Worm (Caenorhabditis elegans) whole organism, L4 larva: Measurements from ENCODE around the gene F35C11.7.

Source experiments
- ZK546.5 ChIP-seq, 2 experiments: sonication (generic microtip); optimal IDR thresholded peaks; 2 replicates each; lab custom pipeline; 2017; ENCODE audit warnings: missing biosample characterization in 2 of 2, missing genetic modification characterization in 2 of 2
- aha-1 ChIP-seq: fragments of 150-350 bp; peaks from one replicate; lab custom pipeline; 2014; ENCODE audit warnings: missing biosample characterization, missing genetic modification characterization
- ztf-11 ChIP-seq: fragments of 150-350 bp; optimal IDR thresholded peaks from 2 replicates; lab custom pipeline; 2014; ENCODE audit warnings: missing biosample characterization, missing genetic modification characterization

DNA sequence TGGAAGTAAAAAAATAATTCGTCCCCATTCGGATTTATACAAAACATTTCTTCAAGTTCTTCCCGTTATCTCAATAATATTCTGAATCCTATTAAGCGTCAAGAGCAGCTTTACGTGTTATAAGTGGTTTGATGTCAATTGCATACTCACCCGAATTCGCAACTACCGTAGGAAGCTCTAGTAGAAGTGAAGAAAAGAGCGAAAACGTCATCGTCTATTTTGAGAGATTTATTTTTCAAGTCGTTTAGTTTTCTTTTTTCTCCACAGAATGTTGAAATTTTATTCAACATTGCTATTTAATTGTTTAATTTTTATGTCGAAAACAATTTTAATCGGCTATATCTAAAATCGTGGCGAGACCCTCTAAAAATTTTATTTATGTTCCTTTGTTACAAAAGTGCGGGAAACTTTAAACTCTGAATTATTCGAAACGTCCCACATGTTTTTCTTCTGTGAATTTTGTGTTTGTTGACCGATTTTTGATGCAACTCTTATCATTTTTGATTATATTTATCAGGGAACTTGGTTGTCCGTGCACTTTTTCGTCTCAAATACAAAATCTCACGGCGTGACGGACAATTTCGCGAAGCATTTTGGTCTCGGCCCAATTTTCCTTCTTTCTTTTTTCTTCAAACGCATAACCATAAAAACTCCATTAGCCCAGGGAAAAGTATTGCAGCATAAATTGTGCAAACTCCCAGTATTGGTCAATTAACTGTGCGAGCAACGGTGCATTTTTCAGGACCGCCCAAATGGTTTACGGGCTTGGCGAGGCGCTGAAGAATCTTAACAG, 13.9 kb downstream of the F35C11.7 start, which contains the start of gene tdc-1:
- no peak for TF ChIP-seq ZK546.5 (tag; optimal IDR thresholded peaks at IDR 0.05; lab: Kevin White, UChicago)
- no peak for TF ChIP-seq ztf-11
- TF ChIP-seq aha-1 = no peak
